Fruit fly (Drosophila melanogaster) whole organism, embryonic: ENCODE results near the gene CG43630.

Source experiments
- Asciz ChIP-seq: fragments of 200-800 bp; sonication (Bioruptor generic); optimal IDR thresholded peaks from 2 replicates; lab custom pipeline; 2017; ENCODE audit warnings: missing biosample characterization, mild to moderate bottlenecking, missing genetic modification characterization, missing genetic modification reagents
- BEAF-32 ChIP-seq: fragments of 200-800 bp; sonication (Bioruptor generic); optimal IDR thresholded peaks from 3 replicates; lab custom pipeline; 2017; ENCODE audit warnings: missing biosample characterization, missing genetic modification characterization, mild to moderate bottlenecking, moderate library complexity, missing genetic modification reagents
- Bgb ChIP-seq: fragments of 200-800 bp; sonication (Bioruptor generic); IDR thresholded peaks from 2 replicates; pipeline ENCODE4 v1.3.6; 2022; ENCODE audit warnings: missing biosample characterization, missing genetic modification characterization; ENCODE audit not compliant: partially characterized antibody
- BtbVII ChIP-seq: fragments of 200-800 bp; sonication (Bioruptor generic); optimal IDR thresholded peaks from 3 replicates; lab custom pipeline; 2017; ENCODE audit warnings: missing biosample characterization, mild to moderate bottlenecking, missing genetic modification characterization
- CG10147 ChIP-seq: fragments of 200-800 bp; sonication (Bioruptor generic); optimal IDR thresholded peaks from 2 replicates; lab custom pipeline; 2019; ENCODE audit warnings: missing biosample characterization, mild to moderate bottlenecking, missing genetic modification characterization, moderate library complexity
- CG10543 ChIP-seq: fragments of 200-800 bp; sonication (Bioruptor generic); optimal IDR thresholded peaks from 3 replicates; lab custom pipeline; 2017; ENCODE audit warnings: missing biosample characterization, mild to moderate bottlenecking, missing genetic modification characterization, moderate library complexity
- CG11695 ChIP-seq: fragments of 200-800 bp; sonication (Bioruptor generic); IDR thresholded peaks from 3 replicates; pipeline ENCODE4 v1.3.6; 2022; ENCODE audit warnings: missing biosample characterization, missing genetic modification characterization
- CG12155 ChIP-seq: fragments of 200-800 bp; sonication (Bioruptor generic); optimal IDR thresholded peaks from 3 replicates; lab custom pipeline; 2016; ENCODE audit warnings: missing biosample characterization, missing genetic modification characterization
- CG14710 ChIP-seq: fragments of 200-800 bp; sonication (Bioruptor generic); optimal IDR thresholded peaks from 3 replicates; lab custom pipeline; 2019; ENCODE audit warnings: missing biosample characterization, mild to moderate bottlenecking, missing genetic modification characterization, moderate library complexity
- CG15601 ChIP-seq: fragments of 200-800 bp; sonication (Bioruptor generic); optimal IDR thresholded peaks from 3 replicates; lab custom pipeline; 2019; ENCODE audit warnings: missing biosample characterization, mild to moderate bottlenecking, missing genetic modification characterization, moderate library complexity
- CG1647 ChIP-seq: fragments of 200-800 bp; sonication (Bioruptor generic); optimal IDR thresholded peaks from 3 replicates; lab custom pipeline; 2016; ENCODE audit warnings: missing biosample characterization, missing genetic modification characterization
- CG17186 ChIP-seq: fragments of 200-800 bp; sonication (Bioruptor generic); optimal IDR thresholded peaks from 3 replicates; lab custom pipeline; 2017; ENCODE audit warnings: missing biosample characterization, missing genetic modification reagents, missing genetic modification characterization
- CG17829 ChIP-seq: fragments of 200-800 bp; optimal IDR thresholded peaks from 2 replicates; lab custom pipeline; 2019; ENCODE audit warnings: missing biosample characterization, mild to moderate bottlenecking, missing genetic modification characterization, moderate library complexity
- CG18262 ChIP-seq: fragments of 200-800 bp; optimal IDR thresholded peaks from 3 replicates; lab custom pipeline; 2019; ENCODE audit warnings: missing biosample characterization, mild to moderate bottlenecking, missing genetic modification characterization, moderate library complexity
- CG2116 ChIP-seq: fragments of 200-800 bp; sonication (Bioruptor generic); optimal IDR thresholded peaks from 3 replicates; lab custom pipeline; 2018; ENCODE audit warnings: missing biosample characterization, mild to moderate bottlenecking, missing genetic modification characterization
- CG30020 ChIP-seq: fragments of 200-800 bp; optimal IDR thresholded peaks from 2 replicates; lab custom pipeline; 2019; ENCODE audit warnings: missing biosample characterization, mild to moderate bottlenecking, missing genetic modification characterization, moderate library complexity
- CG3065 ChIP-seq: fragments of 200-800 bp; sonication (Bioruptor generic); optimal IDR thresholded peaks from 2 replicates; lab custom pipeline; 2016; ENCODE audit warnings: missing biosample characterization, missing genetic modification characterization
- CG34224 ChIP-seq: fragments of 200-800 bp; sonication (Bioruptor generic); IDR thresholded peaks from 3 replicates; pipeline ENCODE4 v1.3.6; 2022; ENCODE audit warnings: missing biosample characterization, missing genetic modification characterization; ENCODE audit not compliant: partially characterized antibody
- CG34376 ChIP-seq: fragments of 200-800 bp; sonication (Bioruptor generic); optimal IDR thresholded peaks from 2 replicates; lab custom pipeline; 2018; ENCODE audit warnings: missing biosample characterization, mild to moderate bottlenecking, missing genetic modification characterization
- CG7786 ChIP-seq: fragments of 200-800 bp; sonication (Bioruptor generic); optimal IDR thresholded peaks from 2 replicates; lab custom pipeline; 2016; ENCODE audit warnings: missing biosample characterization, missing genetic modification characterization
- CTCF ChIP-seq: fragments of 200-800 bp; sonication (Bioruptor generic); optimal IDR thresholded peaks from 2 replicates; lab custom pipeline; 2017; ENCODE audit warnings: missing biosample characterization, mild to moderate bottlenecking, missing genetic modification characterization, moderate library complexity
- CkIIα-i1 ChIP-seq: fragments of 200-800 bp; sonication (Bioruptor generic); IDR thresholded peaks from 2 replicates; pipeline ENCODE4 v1.3.6; 2022; ENCODE audit warnings: missing biosample characterization, missing genetic modification characterization
- Dp ChIP-seq: fragments of 200-800 bp; sonication (Bioruptor generic); optimal IDR thresholded peaks from 2 replicates; lab custom pipeline; 2018; ENCODE audit warnings: missing biosample characterization, mild to moderate bottlenecking, missing genetic modification characterization, moderate library complexity
- E2f2 ChIP-seq: fragments of 200-800 bp; sonication (Bioruptor generic); IDR thresholded peaks from 2 replicates; pipeline ENCODE4 v1.3.6; 2022; ENCODE audit warnings: missing biosample characterization, missing genetic modification characterization
- Ets65A ChIP-seq: fragments of 200-800 bp; sonication (Bioruptor generic); peaks from one replicate; lab custom pipeline; 2016; ENCODE audit warnings: missing biosample characterization, missing genetic modification characterization
- HLHmδ ChIP-seq: fragments of 200-800 bp; sonication (Bioruptor generic); optimal IDR thresholded peaks from 2 replicates; lab custom pipeline; 2018; ENCODE audit warnings: missing biosample characterization, mild to moderate bottlenecking, missing genetic modification characterization, moderate library complexity
- HmgZ ChIP-seq: fragments of 200-800 bp; sonication (Bioruptor generic); optimal IDR thresholded peaks from 2 replicates; lab custom pipeline; 2018; ENCODE audit warnings: missing biosample characterization, mild to moderate bottlenecking, missing genetic modification characterization
- Hr78 ChIP-seq, 2 experiments: fragments of 200-800 bp in 1 of 2; fragments of >200 bp in 1 of 2; sonication (Bioruptor generic) in 1 of 2; optimal IDR thresholded peaks; 2 replicates each; lab custom pipeline; 2017 to 2019; ENCODE audit warnings: missing biosample characterization in 2 of 2, missing genetic modification characterization in 2 of 2, mild to moderate bottlenecking in 1 of 2, moderate library complexity in 1 of 2
- Jarid2 ChIP-seq: fragments of 200-800 bp; sonication (Bioruptor generic); optimal IDR thresholded peaks from 3 replicates; lab custom pipeline; 2017; ENCODE audit warnings: mild to moderate bottlenecking, missing biosample characterization, missing genetic modification reagents, missing genetic modification characterization
- Lpt ChIP-seq: fragments of >200 bp; optimal IDR thresholded peaks from 2 replicates; lab custom pipeline; 2018; ENCODE audit warnings: missing biosample characterization, missing genetic modification characterization
- Med ChIP-seq: fragments of 200-800 bp; sonication (Bioruptor generic); peaks from one replicate; lab custom pipeline; 2016; ENCODE audit warnings: missing biosample characterization, missing genetic modification characterization, mild to moderate bottlenecking, inconsistent platforms, moderate library complexity
- Nf-YC ChIP-seq: fragments of 200-800 bp; optimal IDR thresholded peaks from 3 replicates; lab custom pipeline; 2019; ENCODE audit warnings: missing biosample characterization, mild to moderate bottlenecking, missing genetic modification characterization, moderate library complexity
- Rx ChIP-seq: fragments of 200-800 bp; sonication (Bioruptor generic); IDR thresholded peaks from 2 replicates; pipeline ENCODE4 v1.3.6; 2022; ENCODE audit warnings: missing biosample characterization, missing genetic modification characterization
- Sin3A ChIP-seq: fragments of >200 bp; optimal IDR thresholded peaks from 2 replicates; lab custom pipeline; 2018
- bbx ChIP-seq: fragments of 200-800 bp; sonication (Bioruptor generic); IDR thresholded peaks from 2 replicates; pipeline ENCODE4 v1.3.6; 2022; ENCODE audit warnings: missing biosample characterization, missing genetic modification characterization; ENCODE audit not compliant: partially characterized antibody
- cato ChIP-seq: fragments of 200-800 bp; sonication (Bioruptor generic); optimal IDR thresholded peaks from 2 replicates; lab custom pipeline; 2016; ENCODE audit warnings: missing biosample characterization, missing genetic modification characterization, borderline replicate concordance
- chm ChIP-seq: fragments of 200-800 bp; sonication (Bioruptor generic); IDR thresholded peaks from 2 replicates; pipeline ENCODE4 v1.3.6; 2022; ENCODE audit warnings: missing biosample characterization, missing genetic modification characterization
- chn ChIP-seq: fragments of 200-800 bp; sonication (Bioruptor generic); optimal IDR thresholded peaks from 2 replicates; lab custom pipeline; 2016; ENCODE audit warnings: missing biosample characterization, missing genetic modification characterization
- grau ChIP-seq: fragments of 200-800 bp; optimal IDR thresholded peaks from 3 replicates; lab custom pipeline; 2019; ENCODE audit warnings: missing biosample characterization, mild to moderate bottlenecking, missing genetic modification characterization, moderate library complexity
- ham ChIP-seq: fragments of 200-800 bp; sonication (Bioruptor generic); IDR thresholded peaks from 2 replicates; pipeline ENCODE4 v1.3.6; 2022; ENCODE audit warnings: missing biosample characterization, missing genetic modification characterization
- hbn ChIP-seq: fragments of 200-800 bp; sonication (Bioruptor generic); IDR thresholded peaks from 2 replicates; pipeline ENCODE4 v1.3.6; 2022; ENCODE audit warnings: missing biosample characterization, missing genetic modification characterization; ENCODE audit not compliant: partially characterized antibody
- kah ChIP-seq: fragments of 200-800 bp; sonication (Bioruptor generic); optimal IDR thresholded peaks from 2 replicates; lab custom pipeline; 2018; ENCODE audit warnings: missing biosample characterization, mild to moderate bottlenecking, missing genetic modification characterization
- kay ChIP-seq: fragments of 200-800 bp; sonication (Bioruptor generic); optimal IDR thresholded peaks from 2 replicates; lab custom pipeline; 2016; ENCODE audit warnings: missing biosample characterization, missing genetic modification characterization
- knrl ChIP-seq: fragments of 200-800 bp; sonication (Bioruptor generic); IDR thresholded peaks from 3 replicates; pipeline ENCODE4 v1.3.6; 2022; ENCODE audit warnings: missing biosample characterization, missing genetic modification characterization; ENCODE audit not compliant: partially characterized antibody
- lbe ChIP-seq: fragments of 200-800 bp; sonication (Bioruptor generic); optimal IDR thresholded peaks from 2 replicates; lab custom pipeline; 2016; ENCODE audit warnings: missing biosample characterization, mild to moderate bottlenecking, missing genetic modification characterization
- lilli ChIP-seq: fragments of 200-800 bp; sonication (Bioruptor generic); optimal IDR thresholded peaks from 3 replicates; lab custom pipeline; 2016; ENCODE audit warnings: missing biosample characterization, missing genetic modification characterization
- slp2 ChIP-seq: fragments of 200-800 bp; sonication (Bioruptor generic); optimal IDR thresholded peaks from 2 replicates; lab custom pipeline; 2016; ENCODE audit warnings: missing biosample characterization, missing genetic modification characterization
- stwl ChIP-seq: fragments of 200-800 bp; sonication (Bioruptor generic); optimal IDR thresholded peaks from 3 replicates; lab custom pipeline; 2018; ENCODE audit warnings: missing biosample characterization, mild to moderate bottlenecking, missing genetic modification characterization, moderate library complexity
- trem ChIP-seq: fragments of 200-800 bp; optimal IDR thresholded peaks from 3 replicates; lab custom pipeline; 2019; ENCODE audit warnings: missing biosample characterization, mild to moderate bottlenecking, missing genetic modification characterization, moderate library complexity
- vnd ChIP-seq: fragments of 200-800 bp; sonication (Bioruptor generic); IDR thresholded peaks from 3 replicates; pipeline ENCODE4 v1.3.6; 2022; ENCODE audit warnings: missing biosample characterization, missing genetic modification characterization; ENCODE audit not compliant: partially characterized antibody

Gene CG43630

dm6 chr3R:12697571-12698039 lies 21.5 kb upstream of the CG43630 start (continued):
- TF ChIP-seq BEAF-32: peak; percentile 78
- TF ChIP-seq CG1647: no peak
- peak; percentile 16 for TF ChIP-seq CG10543
- peak; percentile 37 for TF ChIP-seq CG34376 (GFP tag; lab: Kevin White, UChicago)
- TF ChIP-seq knrl (GFP tag; lab: Robert Waterston, UW): peak; percentile 60
- peak; percentile 28 for TF ChIP-seq CG17829 (tag; lab: Kevin White, UChicago)
- peak; percentile 21 for TF ChIP-seq CG10147 (GFP tag; lab: Kevin White, UChicago)
- TF ChIP-seq trem (tag; lab: Kevin White, UChicago): peak; percentile 78
- peak; percentile 50 for TF ChIP-seq CG17186
- TF ChIP-seq CkIIα-i1 (GFP tag; lab: Robert Waterston, UW): no peak
- peak; percentile 5 for TF ChIP-seq CG18262
- TF ChIP-seq Ets65A (GFP tag; lab: Kevin White, UChicago): peak; percentile 25
- peak; percentile 30 for TF ChIP-seq CTCF (GFP tag; lab: Kevin White, UChicago)
- peak; percentile 43; the same call in 1 of the 2 replicates for TF ChIP-seq bbx
- TF ChIP-seq Bgb (GFP tag; lab: Robert Waterston, UW): peak; percentile 37; the same call in 1 of the 2 replicates
- TF ChIP-seq lilli: peak; percentile 19
- TF ChIP-seq hbn (GFP tag; lab: Robert Waterston, UW): 0 out of 2 replicates have a peak, but pooled peaks have one; percentile 31
- TF ChIP-seq stwl (tag; lab: Kevin White, UChicago): peak; percentile 64
- TF ChIP-seq vnd (GFP tag; lab: Robert Waterston, UW): peak; percentile 48; the same call in 1 of the 3 replicates
- TF ChIP-seq slp2 (GFP tag; lab: Kevin White, UChicago): no peak
- TF ChIP-seq Dp (GFP tag; lab: Kevin White, UChicago): peak; percentile 94
- TF ChIP-seq Lpt (GFP tag; lab: Kevin White, UChicago): no peak
- TF ChIP-seq CG34224 (GFP tag; lab: Robert Waterston, UW): peak; percentile 51; the same call in 2 of the 3 replicates
- TF ChIP-seq Asciz: no peak
- peak; percentile 19 for TF ChIP-seq CG12155
- no peak for TF ChIP-seq CG3065 (GFP tag; lab: Kevin White, UChicago)
- TF ChIP-seq CG30020 (tag; lab: Kevin White, UChicago): peak; percentile 48
- no peak for TF ChIP-seq CG7786 (GFP tag; lab: Kevin White, UChicago)
- no peak for TF ChIP-seq chn
- peak; percentile 48 for TF ChIP-seq lbe (GFP tag; lab: Kevin White, UChicago)
- TF ChIP-seq Nf-YC: peak; percentile 58
- peak; percentile 46 for TF ChIP-seq Jarid2 (GFP tag; lab: Kevin White, UChicago)
- TF ChIP-seq CG2116 (GFP tag; lab: Kevin White, UChicago): peak; percentile 70
- peak; percentile 83 for TF ChIP-seq Med (GFP tag; lab: Kevin White, UChicago)
- TF ChIP-seq cato: no peak
- no peak for TF ChIP-seq CG11695 (GFP tag; lab: Robert Waterston, UW)
- no peak for TF ChIP-seq kah
- TF ChIP-seq Hr78 (GFP tag; optimal IDR thresholded peaks at IDR 0.05; lab: Kevin White, UChicago): peak in 1 of 2 experiments; percentile 25
- peak; percentile 21 for TF ChIP-seq grau (tag; lab: Kevin White, UChicago)
- peak; percentile 40 for TF ChIP-seq CG15601 (tag; lab: Kevin White, UChicago)
- peak; percentile 94 for TF ChIP-seq Sin3A (lab: Kevin White, UChicago)
- TF ChIP-seq Rx (GFP tag; lab: Robert Waterston, UW): no peak
- peak; percentile 63 for TF ChIP-seq kay (GFP tag; lab: Kevin White, UChicago)
- TF ChIP-seq CG14710 (tag; lab: Kevin White, UChicago): peak; percentile 65
- TF ChIP-seq HLHmδ (GFP tag; lab: Kevin White, UChicago): peak; percentile 50
- no peak for TF ChIP-seq ham
- peak; percentile 16 for TF ChIP-seq BtbVII
- peak; percentile 95 for TF ChIP-seq E2f2 (GFP tag; lab: Robert Waterston, UW)
- TF ChIP-seq HmgZ (tag; lab: Kevin White, UChicago): peak; percentile 45
- TF ChIP-seq chm (GFP tag; lab: Robert Waterston, UW): peak; percentile 21; the same call in 1 of the 2 replicates
